Fruit fly (Drosophila melanogaster): ENCODE measurements around the gene aay.

aay gene

DNA sequence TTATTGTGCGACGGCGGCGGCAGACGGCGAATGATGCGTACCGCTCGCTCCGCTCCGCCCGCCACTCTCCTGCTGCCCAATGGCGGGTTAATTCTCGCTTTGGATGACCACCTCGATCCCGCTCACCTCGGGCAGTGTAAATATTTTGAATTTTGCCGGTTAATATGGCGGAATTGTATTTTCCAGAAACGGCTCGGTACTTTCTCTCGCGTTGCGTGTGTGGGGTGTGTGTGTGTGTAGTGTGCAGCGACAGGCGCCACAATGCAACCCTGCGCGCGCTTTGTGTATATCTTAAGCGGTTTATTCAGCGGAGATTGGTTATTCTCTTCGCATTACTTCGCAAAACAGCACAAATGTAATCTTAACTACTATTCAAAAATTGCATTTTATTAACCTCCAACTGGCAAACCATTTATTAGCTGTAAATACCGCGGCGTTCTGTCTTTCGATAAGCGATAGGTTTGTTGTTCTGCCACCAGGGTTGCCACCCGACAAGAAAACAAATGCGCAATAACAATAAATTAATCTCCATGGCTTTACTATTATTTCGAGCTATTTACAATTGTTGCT is 32.9 kb downstream of the aay start, which contains the start of the genes phol and CG3552 (continued):
- no peak for TF ChIP-seq Stat92E (GFP tag; optimal IDR thresholded peaks at IDR 0.05)
- no peak for TF ChIP-seq CG33557 (GFP tag; optimal IDR thresholded peaks at IDR 0.05)
- TF ChIP-seq sd (tag; optimal IDR thresholded peaks at IDR 0.05), result peak; percentile 51
- TF ChIP-seq CG9727 (GFP tag; optimal IDR thresholded peaks at IDR 0.05), result peak; percentile 33
- peak; percentile 48 for TF ChIP-seq Dp (GFP tag; optimal IDR thresholded peaks at IDR 0.05)

DNA sequence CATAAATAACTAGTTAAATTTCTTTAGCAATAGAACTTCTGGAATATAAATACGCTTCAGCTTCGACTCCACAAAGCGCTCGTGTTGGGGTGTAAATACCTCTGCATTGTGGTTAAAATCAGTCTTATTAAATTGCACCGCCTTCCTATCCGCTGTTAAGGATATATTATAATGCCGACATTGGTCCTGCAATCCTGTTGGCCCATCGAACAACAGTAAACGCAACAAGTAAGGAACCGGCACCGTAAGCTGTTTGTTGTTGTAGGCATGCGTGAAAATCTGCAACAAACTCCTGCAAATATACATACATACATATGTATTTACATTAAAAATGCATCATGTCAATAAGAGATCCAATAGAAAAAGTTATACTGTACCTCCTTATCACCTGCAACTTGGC is 33.3 kb downstream of the aay start:
- TF ChIP-seq Hsf (GFP tag; optimal IDR thresholded peaks at IDR 0.05) (no peak), CG1233 (GFP tag; optimal IDR thresholded peaks at IDR 0.05) (no peak), Doc3 (GFP tag; IDR thresholded peaks at IDR 0.05; ENCODE audit: partially characterized antibody) (no peak), Meics (GFP tag; optimal IDR thresholded peaks at IDR 0.05) (peak; percentile 8), grn (GFP tag; optimal IDR thresholded peaks at IDR 0.05) (no peak), CG31388 (GFP tag; optimal IDR thresholded peaks at IDR 0.05) (no peak), run (tag; optimal IDR thresholded peaks at IDR 0.05) (no peak), CG4360 (GFP tag; IDR thresholded peaks at IDR 0.05) (peak; percentile 42; the same call in 1 of the 2 replicates), CG15011 (GFP tag; optimal IDR thresholded peaks at IDR 0.05) (no peak), gem (tag; optimal IDR thresholded peaks at IDR 0.05) (no peak), CG18764 (GFP tag; optimal IDR thresholded peaks at IDR 0.05) (no peak), scrt (GFP tag; optimal IDR thresholded peaks at IDR 0.05) (peak; percentile 95), bowl (GFP tag; IDR thresholded peaks at IDR 0.05) (no peak), tio (GFP tag; optimal IDR thresholded peaks at IDR 0.05) (no peak), CG9932 (GFP tag; IDR thresholded peaks at IDR 0.05) (no peak), CG16813 (GFP tag; IDR thresholded peaks at IDR 0.05; ENCODE audit: partially characterized antibody) (no peak), Hr39 (optimal IDR thresholded peaks at IDR 0.05) (no peak), br (optimal IDR thresholded peaks at IDR 0.05) (no peak), lbe (GFP tag; optimal IDR thresholded peaks at IDR 0.05) (no peak), Med (GFP tag) (peak; percentile 1), pros (GFP tag; optimal IDR thresholded peaks at IDR 0.05) (no peak), Ets97D (GFP tag; optimal IDR thresholded peaks at IDR 0.05) (no peak), sens (GFP tag) (peak; percentile 31), sisA (GFP tag; IDR thresholded peaks at IDR 0.05) (no peak), bab2 (GFP tag; optimal IDR thresholded peaks at IDR 0.05) (no peak), wek (GFP tag; optimal IDR thresholded peaks at IDR 0.05) (no peak), ewg (GFP tag; optimal IDR thresholded peaks at IDR 0.05) (peak; percentile 6), esg (GFP tag; conservative IDR thresholded peaks at IDR 0.05) (no peak), vfl (GFP tag; optimal IDR thresholded peaks at IDR 0.05) (no peak), CG11085 (GFP tag; IDR thresholded peaks at IDR 0.05) (no peak), CG1529 (GFP tag; optimal IDR thresholded peaks at IDR 0.05) (no peak), fd3F (GFP tag; optimal IDR thresholded peaks at IDR 0.05) (no peak), YL-1 (GFP tag; optimal IDR thresholded peaks at IDR 0.05) (peak; percentile 35), CG11456 (GFP tag; IDR thresholded peaks at IDR 0.05) (no peak), inv (GFP tag; IDR thresholded peaks at IDR 0.05; ENCODE audit: partially characterized antibody) (no peak), CG11696 (GFP tag; IDR thresholded peaks at IDR 0.05) (no peak), Elba2 (GFP tag; optimal IDR thresholded peaks at IDR 0.05) (peak; percentile 15), sc (optimal IDR thresholded peaks at IDR 0.05) (no peak), sc (GFP tag; optimal IDR thresholded peaks at IDR 0.05) (no peak), onecut (GFP tag; IDR thresholded peaks at IDR 0.05) (no peak), BEAF-32 (GFP tag; optimal IDR thresholded peaks at IDR 0.05) (no peak), Atf3 (GFP tag; optimal IDR thresholded peaks at IDR 0.05) (no peak), CG13287 (GFP tag; IDR thresholded peaks at IDR 0.05; ENCODE audit: partially characterized antibody) (no peak), zf30C (GFP tag; optimal IDR thresholded peaks at IDR 0.05) (no peak), B-H1 (GFP tag; IDR thresholded peaks at IDR 0.05) (no peak)

All from whole organism, embryonic.